Worm (Caenorhabditis elegans): ENCODE measurements around the gene F40F12.3.
A peak's percentile ranks its signal among the peaks of the same experiment; 100 is the strongest.

The F40F12.3 gene

ce11 chrIII:9932091-9932490 is 11.4 kb upstream of the F40F12.3 start, which contains the start of gene dec-7:
dec-7 (plus strand) TSS chrIII:9932398.
- TF ChIP-seq zag-1 (tag; optimal IDR thresholded peaks at IDR 0.05) (no peak), nhr-67 (tag; optimal IDR thresholded peaks at IDR 0.05) (no peak), elt-1 (tag; optimal IDR thresholded peaks at IDR 0.05) (no peak), elt-3 (tag; optimal IDR thresholded peaks at IDR 0.05) (no peak), nhr-23 (tag; optimal IDR thresholded peaks at IDR 0.05) (no peak), nhr-12 (tag; optimal IDR thresholded peaks at IDR 0.05) (no peak), ZK546.5 (tag; optimal IDR thresholded peaks at IDR 0.05) (no peak), lin-39 (tag; optimal IDR thresholded peaks at IDR 0.05) (no peak), nhr-25 (tag; optimal IDR thresholded peaks at IDR 0.05) (no peak), skn-1 (tag; optimal IDR thresholded peaks at IDR 0.05) (no peak), snpc-4 (tag; optimal IDR thresholded peaks at IDR 0.05) (no peak), elt-2 (tag; optimal IDR thresholded peaks at IDR 0.05) (peak; percentile 45), pha-4 (tag; optimal IDR thresholded peaks at IDR 0.05) (peak; percentile 2)

- TF ChIP-seq ztf-4 (tag; optimal IDR thresholded peaks at IDR 0.05) = no peak
- TF ChIP-seq elt-2 (tag; optimal IDR thresholded peaks at IDR 0.05) = peak; percentile 98
- TF ChIP-seq lin-39 (tag; optimal IDR thresholded peaks at IDR 0.05) = no peak
- peak; percentile 47 for TF ChIP-seq pha-4 (tag; optimal IDR thresholded peaks at IDR 0.05)
- TF ChIP-seq ztf-11 (tag; optimal IDR thresholded peaks at IDR 0.05) = no peak
- TF ChIP-seq mdl-1 (tag; optimal IDR thresholded peaks at IDR 0.05) = no peak
- TF ChIP-seq jun-1 (tag; optimal IDR thresholded peaks at IDR 0.05) = peak; percentile 40
- TF ChIP-seq nfya-1 (tag; optimal IDR thresholded peaks at IDR 0.05; ENCODE audit: insufficient read depth) = peak; percentile 53
- TF ChIP-seq nhr-12 (tag; optimal IDR thresholded peaks at IDR 0.05) = no peak
- TF ChIP-seq R02D3.7 (tag; optimal IDR thresholded peaks at IDR 0.05) = no peak
- no peak for TF ChIP-seq unc-39 (tag; optimal IDR thresholded peaks at IDR 0.05)
- TF ChIP-seq ceh-28 (tag; optimal IDR thresholded peaks at IDR 0.05) = no peak
- no peak for TF ChIP-seq nhr-25 (tag; optimal IDR thresholded peaks at IDR 0.05)
- TF ChIP-seq unc-62 (GFP tag; optimal IDR thresholded peaks at IDR 0.05) = no peak
- no peak for TF ChIP-seq nhr-76 (tag; optimal IDR thresholded peaks at IDR 0.05)
- no peak for TF ChIP-seq hmg-11 (tag; optimal IDR thresholded peaks at IDR 0.05)
- TF ChIP-seq pqm-1 (tag; optimal IDR thresholded peaks at IDR 0.05) = peak; percentile 92
These were observed 9.7 kb upstream of the F40F12.3 start for ce11 chrIII:9930406-9930805.

ce11 chrIII:9929525-9929924 is 8.9 kb upstream of the F40F12.3 start:
- TF ChIP-seq nhr-23 (tag; optimal IDR thresholded peaks at IDR 0.05) (no peak), mml-1 (tag; optimal IDR thresholded peaks at IDR 0.05) (no peak), hmg-11 (tag; optimal IDR thresholded peaks at IDR 0.05) (no peak), ceh-28 (tag; optimal IDR thresholded peaks at IDR 0.05) (no peak), daf-12 (tag; optimal IDR thresholded peaks at IDR 0.05) (no peak)

- no peak for TF ChIP-seq nhr-237 (tag; optimal IDR thresholded peaks at IDR 0.05)
- TF ChIP-seq ztf-4 (tag; optimal IDR thresholded peaks at IDR 0.05) = no peak
- no peak for TF ChIP-seq zag-1 (tag; optimal IDR thresholded peaks at IDR 0.05)
- no peak for TF ChIP-seq nhr-12 (tag; optimal IDR thresholded peaks at IDR 0.05)
- no peak for TF ChIP-seq lin-39 (tag; optimal IDR thresholded peaks at IDR 0.05)
- TF ChIP-seq nhr-67 (tag; optimal IDR thresholded peaks at IDR 0.05) = no peak
- TF ChIP-seq egl-27 (tag; optimal IDR thresholded peaks at IDR 0.05) = no peak
- no peak for TF ChIP-seq egl-5 (tag; optimal IDR thresholded peaks at IDR 0.05)
- no peak for TF ChIP-seq jun-1 (tag; optimal IDR thresholded peaks at IDR 0.05)
- no peak for TF ChIP-seq daf-12 (tag; optimal IDR thresholded peaks at IDR 0.05)
- no peak for TF ChIP-seq fkh-10 (GFP tag; optimal IDR thresholded peaks at IDR 0.05)
These were observed 8.1 kb upstream of the F40F12.3 start, which contains the start of gene ttr-1 for ce11 chrIII:9928777-9929176. ttr-1 (plus strand) TSS chrIII:9929077.

- no peak for TF ChIP-seq ama-1 (optimal IDR thresholded peaks at IDR 0.05)
- TF ChIP-seq jun-1 (tag; optimal IDR thresholded peaks at IDR 0.05) = no peak
- TF ChIP-seq zag-1 (tag; optimal IDR thresholded peaks at IDR 0.05) = no peak
- TF ChIP-seq nhr-25 (tag; optimal IDR thresholded peaks at IDR 0.05) = peak; percentile 24
- no peak for TF ChIP-seq mml-1 (tag; optimal IDR thresholded peaks at IDR 0.05)
- TF ChIP-seq ztf-11 (tag; optimal IDR thresholded peaks at IDR 0.05) = no peak
- TF ChIP-seq egl-27 (tag; optimal IDR thresholded peaks at IDR 0.05) = no peak
- TF ChIP-seq ztf-4 (tag; optimal IDR thresholded peaks at IDR 0.05) = no peak
- TF ChIP-seq nhr-23 (tag; optimal IDR thresholded peaks at IDR 0.05) = peak; percentile 3
These were observed 6.7 kb upstream of the F40F12.3 start, which contains the start of gene ttr-2 for ce11 chrIII:9927378-9927777. ttr-2 (plus strand) TSS chrIII:9927769.

- TF ChIP-seq ZK546.5 (tag; optimal IDR thresholded peaks at IDR 0.05) (no peak), fkh-2 (tag; optimal IDR thresholded peaks at IDR 0.05) (no peak), mml-1 (tag; optimal IDR thresholded peaks at IDR 0.05) (no peak), ama-1 (optimal IDR thresholded peaks at IDR 0.05) (no peak)
These were observed 6.0 kb upstream of the F40F12.3 start, which contains the start of gene ttr-3 for ce11 chrIII:9926650-9927049. ttr-3 (minus strand) TSS chrIII:9926750.
